Fruit fly (Drosophila melanogaster) whole organism: ENCODE data around the gene Gr64d.

Source experiments
- CG8478 ChIP-seq: fragments of >200 bp; optimal IDR thresholded peaks from 2 replicates; lab custom pipeline; 2018; ENCODE audit warnings: inconsistent platforms
- pan ChIP-seq: fragments of >200 bp; optimal IDR thresholded peaks from 2 replicates; lab custom pipeline; 2017
- usp ChIP-seq: fragments of >200 bp; optimal IDR thresholded peaks from 2 replicates; lab custom pipeline; 2017; ENCODE audit warnings: missing biosample characterization, missing genetic modification characterization, mixed read lengths

- TF ChIP-seq usp = no peak
- no peak for TF ChIP-seq pan (lab: Kevin White, UChicago)
- no peak for TF ChIP-seq CG8478 (lab: Kevin White, UChicago)
Measured at dm6 chr3L:4025738-4026505, 5.9 kb upstream of the Gr64d start, which contains the start of gene CG11594.
